Worm (Caenorhabditis elegans): ENCODE data around the gene rpt-3.

DNA sequence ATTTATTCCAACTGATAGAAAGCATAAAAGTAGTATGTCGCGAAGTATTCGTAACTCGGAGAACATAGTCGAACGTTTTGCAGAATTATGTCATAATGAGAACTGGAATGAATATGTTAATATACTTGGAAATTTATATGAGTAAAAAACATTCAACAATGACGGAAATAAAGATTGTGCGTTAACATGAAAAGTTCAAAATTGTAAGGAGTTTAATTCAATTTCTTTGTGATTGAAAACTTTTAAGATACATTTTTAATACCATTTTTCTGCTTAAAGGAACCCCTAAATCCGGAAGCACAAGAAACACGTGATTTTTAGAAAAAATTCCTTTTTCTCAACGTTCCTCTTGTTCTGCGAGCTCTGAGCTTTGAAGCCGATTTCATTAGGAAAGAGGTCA is 36.0 kb downstream of the rpt-3 start, which contains the start of gene oig-1:
- TF ChIP-seq unc-62 (GFP tag; optimal IDR thresholded peaks at IDR 0.05 in 1 of 2): no peak
- no peak for TF ChIP-seq unc-62 (tag; optimal IDR thresholded peaks at IDR 0.05)
- no peak for TF ChIP-seq ZK546.5 (tag; optimal IDR thresholded peaks at IDR 0.05)
- no peak for TF ChIP-seq mdt-29 (GFP tag; IDR thresholded peaks at IDR 0.05)
- no peak for TF ChIP-seq daf-16 (GFP tag; optimal IDR thresholded peaks at IDR 0.05)
- no peak for TF ChIP-seq daf-16 (tag; optimal IDR thresholded peaks at IDR 0.05)
- no peak for TF ChIP-seq snpc-4 (tag; optimal IDR thresholded peaks at IDR 0.05)
- TF ChIP-seq egl-27 (tag; optimal IDR thresholded peaks at IDR 0.05): no peak
- TF ChIP-seq nhr-10 (tag; optimal IDR thresholded peaks at IDR 0.05): no peak
- TF ChIP-seq ceh-82 (tag; optimal IDR thresholded peaks at IDR 0.05): no peak
- TF ChIP-seq vab-7 (GFP tag; IDR thresholded peaks at IDR 0.05): no peak
- TF ChIP-seq mdl-1 (tag; optimal IDR thresholded peaks at IDR 0.05): no peak
